Worm (Caenorhabditis elegans) whole organism, L2 larva: ENCODE results near the gene elt-3.

Source experiments
- snpc-4 ChIP-seq: fragments of 150-350 bp; optimal IDR thresholded peaks from 2 replicates; lab custom pipeline; 2014; ENCODE audit warnings: missing biosample characterization, missing genetic modification characterization
- unc-62 ChIP-seq: fragments of 150-350 bp; optimal IDR thresholded peaks from 2 replicates; lab custom pipeline; 2014; ENCODE audit warnings: missing biosample characterization, missing genetic modification reagents, missing genetic modification characterization

DNA sequence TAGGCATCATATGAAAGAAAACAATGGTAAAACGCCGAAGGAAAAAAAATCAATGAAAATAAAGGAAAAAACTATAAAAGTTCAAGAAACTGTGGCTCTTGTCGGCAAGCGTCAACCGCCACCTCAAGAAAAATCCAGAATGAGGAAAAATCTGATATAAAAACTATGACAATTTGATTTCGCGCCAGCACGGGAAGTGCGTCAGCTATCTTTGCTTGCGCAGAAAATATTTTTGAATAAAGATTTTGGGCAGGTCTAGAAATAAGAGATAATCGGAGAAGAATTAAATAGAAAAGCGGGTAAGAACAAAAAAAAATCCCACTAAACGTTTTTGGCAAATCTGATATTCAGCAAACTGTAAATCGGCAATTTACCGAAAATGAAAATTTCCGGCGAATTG lies 16.5 kb upstream of the elt-3 start:
- TF ChIP-seq snpc-4 (tag; lab: Kevin White, UChicago) (no peak), unc-62 (GFP tag; lab: Kevin White, UChicago) (no peak)
